Worm (Caenorhabditis elegans) whole organism, L4/young adult: ENCODE results near the gene Y7A5A.2.

ENCODE experiments used
- W03F9.2 ChIP-seq: fragments of 150-350 bp; optimal IDR thresholded peaks from 2 replicates; lab custom pipeline; 2014; ENCODE audit warnings: missing biosample characterization, missing genetic modification characterization
- him-1 ChIP-seq: sonication (generic microtip); optimal IDR thresholded peaks from 2 replicates; lab custom pipeline; 2016; ENCODE audit warnings: missing genotype, missing genetic modification reagents, missing genetic modification characterization, missing compliant biosample characterization

- no peak for TF ChIP-seq him-1 (tag; lab: Kevin White, UChicago)
- TF ChIP-seq W03F9.2 (tag; lab: Kevin White, UChicago), result no peak
Measured at ce11 chrX:15759222-15759621, 13.3 kb downstream of the Y7A5A.2 start.
